Worm (Caenorhabditis elegans): ENCODE measurements around the gene Y50D4C.12.

The Y50D4C.12 gene

ce11 chrV:1003826-1004225 lies 21.4 kb downstream of the Y50D4C.12 start (continued):
- TF ChIP-seq ceh-9 (tag; optimal IDR thresholded peaks at IDR 0.05) (no peak), F13H6.1 (tag; optimal IDR thresholded peaks at IDR 0.05) (peak; percentile 88), odd-2 (tag; optimal IDR thresholded peaks at IDR 0.05) (no peak), pros-1 (tag; optimal IDR thresholded peaks at IDR 0.05) (no peak), hlh-6 (tag; optimal IDR thresholded peaks at IDR 0.05) (peak; percentile 36), unc-3 (GFP tag; conservative IDR thresholded peaks at IDR 0.05) (0 out of 2 replicates have a peak, but pooled peaks have one; percentile 20), unc-3 (tag; optimal IDR thresholded peaks at IDR 0.05) (peak; percentile 90), pha-2 (tag; optimal IDR thresholded peaks at IDR 0.05) (peak; percentile 81), elt-4 (tag; optimal IDR thresholded peaks at IDR 0.05) (no peak), ets-4 (tag; optimal IDR thresholded peaks at IDR 0.05) (peak; percentile 98), ama-1 (optimal IDR thresholded peaks at IDR 0.05) (no peak), K09A11.1 (tag; optimal IDR thresholded peaks at IDR 0.05; ENCODE audit: insufficient read depth) (no peak), npax-4 (tag; optimal IDR thresholded peaks at IDR 0.05) (peak; percentile 29), tbx-2 (tag; optimal IDR thresholded peaks at IDR 0.05) (peak; percentile 98), unc-86 (tag; optimal IDR thresholded peaks at IDR 0.05) (peak; percentile 89), K02D7.2 (tag; optimal IDR thresholded peaks at IDR 0.05) (peak; percentile 49), unc-42 (tag; optimal IDR thresholded peaks at IDR 0.05) (peak; percentile 73), mec-3 (tag; optimal IDR thresholded peaks at IDR 0.05; ENCODE audit: borderline replicate concordance) (peak; percentile 90), pax-1 (tag; optimal IDR thresholded peaks at IDR 0.05) (no peak), fkh-10 (GFP tag; optimal IDR thresholded peaks at IDR 0.05) (no peak), ceh-45 (GFP tag; IDR thresholded peaks at IDR 0.05) (no peak), fkh-6 (tag; optimal IDR thresholded peaks at IDR 0.05) (peak; percentile 80), dve-1 (tag; optimal IDR thresholded peaks at IDR 0.05) (no peak), dmd-4 (tag; optimal IDR thresholded peaks at IDR 0.05; ENCODE audit: borderline replicate concordance) (peak; percentile 19)

DNA sequence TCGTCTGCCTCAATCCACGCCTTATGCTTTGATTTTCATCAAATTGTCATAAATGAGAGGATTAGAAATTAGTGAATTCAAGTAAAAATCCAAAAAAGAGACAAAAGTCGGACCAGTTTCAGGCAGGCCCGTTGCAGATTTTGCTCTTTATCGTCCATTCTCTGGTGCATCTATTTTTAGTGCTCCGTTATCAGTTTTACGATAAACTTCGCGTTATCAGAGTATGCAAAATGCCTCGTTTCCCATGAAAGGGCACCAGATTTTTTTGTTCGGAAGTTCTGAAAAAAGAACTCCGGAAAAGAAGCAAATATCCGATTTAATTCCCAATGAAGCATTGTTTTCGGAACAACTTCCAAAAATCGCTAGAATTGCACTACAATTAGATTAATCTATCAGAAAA lies 23.5 kb downstream of the Y50D4C.12 start:
- TF ChIP-seq ttx-3 (tag; optimal IDR thresholded peaks at IDR 0.05) (no peak), elt-2 (tag; optimal IDR thresholded peaks at IDR 0.05) (peak; percentile 89)

- TF ChIP-seq madf-2 (tag; optimal IDR thresholded peaks at IDR 0.05) = no peak
- TF ChIP-seq ceh-34 (tag; optimal IDR thresholded peaks at IDR 0.05) = no peak
- TF ChIP-seq T23F11.4 (GFP tag; optimal IDR thresholded peaks at IDR 0.05) = no peak
These were observed 26.1 kb downstream of the Y50D4C.12 start, which contains the start of gene ergo-1 for ce11 chrV:1008503-1008902. TSS of gene ergo-1 (plus strand) at chrV:1008803.

DNA sequence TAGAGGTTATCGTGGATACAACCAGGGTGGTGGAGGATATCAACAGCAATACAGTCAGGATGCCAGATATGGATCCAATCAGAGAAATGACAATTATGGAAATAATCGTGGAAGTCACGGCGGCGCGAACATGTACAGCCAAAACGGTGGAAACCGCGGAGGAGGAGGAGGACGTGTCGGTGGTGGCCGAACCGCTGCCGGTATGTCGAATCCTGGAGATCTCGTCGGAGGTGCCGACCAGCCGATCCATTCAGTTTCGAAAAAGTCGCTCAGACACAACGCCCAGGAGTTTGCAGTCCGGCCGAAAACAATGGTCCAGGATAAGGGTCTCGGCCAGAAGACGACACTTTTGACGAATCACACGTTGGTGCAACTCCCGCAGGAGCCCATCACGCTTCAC lies 26.7 kb downstream of the Y50D4C.12 start:
- TF ChIP-seq ceh-18 (tag; optimal IDR thresholded peaks at IDR 0.05) (no peak), tbx-2 (tag; optimal IDR thresholded peaks at IDR 0.05) (no peak), pat-9 (tag; optimal IDR thresholded peaks at IDR 0.05) (no peak), pqm-1 (tag; optimal IDR thresholded peaks at IDR 0.05) (no peak)

DNA sequence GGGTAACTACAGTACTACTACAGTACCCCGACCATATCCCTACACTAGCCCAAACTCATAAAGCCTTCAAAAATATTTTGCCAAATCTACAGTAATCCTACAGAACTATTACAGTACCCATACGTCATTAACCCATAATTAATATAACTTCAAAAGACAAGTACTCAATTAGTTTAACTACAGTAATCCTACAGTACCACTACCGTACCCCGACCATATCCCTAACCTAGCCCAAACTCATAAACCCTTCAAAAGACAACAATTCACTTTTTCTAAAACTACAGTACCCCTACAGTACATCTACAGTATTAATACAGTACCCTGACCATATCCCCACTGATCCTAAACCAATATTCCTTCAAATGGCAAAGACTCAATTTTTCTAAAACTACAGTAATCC lies 31.3 kb downstream of the Y50D4C.12 start:
- TF ChIP-seq unc-86 (tag; optimal IDR thresholded peaks at IDR 0.05) (no peak), lim-6 (tag; optimal IDR thresholded peaks at IDR 0.05) (no peak), hlh-15 (tag; optimal IDR thresholded peaks at IDR 0.05) (no peak), elt-2 (tag; optimal IDR thresholded peaks at IDR 0.05) (no peak)

DNA sequence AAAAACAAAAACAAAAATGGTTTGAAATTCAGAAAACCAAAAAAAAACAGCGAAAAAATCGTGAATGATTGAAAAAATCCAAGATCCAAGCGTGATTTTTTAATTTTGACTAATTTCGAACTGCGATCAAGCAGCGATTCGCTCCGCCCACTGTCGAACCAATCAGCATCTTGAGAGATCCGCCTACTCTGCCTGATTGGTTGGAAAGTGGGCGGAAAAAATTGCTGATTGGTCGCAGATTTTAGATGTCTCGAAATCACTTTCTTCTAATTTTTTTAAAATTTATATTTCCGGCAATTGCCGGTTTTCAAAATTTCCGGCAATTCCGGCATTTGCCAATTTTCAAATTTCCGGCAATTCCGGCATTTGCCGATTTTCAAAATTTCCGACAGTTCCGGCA lies 32.8 kb downstream of the Y50D4C.12 start:
- no peak for TF ChIP-seq ets-4 (tag; optimal IDR thresholded peaks at IDR 0.05)
- TF ChIP-seq nfya-1 (tag; optimal IDR thresholded peaks at IDR 0.05) = peak; percentile 93
